Worm (Caenorhabditis elegans): Measurements from ENCODE around the gene T04C12.8.

The T04C12.8 gene

DNA sequence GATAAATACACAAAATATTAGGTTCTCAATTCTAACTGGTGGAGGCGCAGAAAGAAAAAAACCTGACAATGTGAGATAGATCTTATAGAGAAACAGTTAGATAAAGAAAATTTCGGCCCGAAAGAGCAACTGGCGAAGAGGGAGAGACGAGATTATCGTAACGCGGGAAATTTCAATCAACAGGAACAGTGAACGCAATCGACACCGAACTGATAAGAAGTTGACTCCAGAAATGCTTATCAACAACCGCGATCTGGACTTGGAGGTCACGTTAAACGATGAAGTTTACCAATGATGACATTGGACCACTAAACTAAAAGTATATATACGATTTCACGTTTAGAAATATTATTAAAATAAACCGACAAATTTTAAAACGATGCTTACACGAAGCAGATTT is 7.2 kb upstream of the T04C12.8 start:
- TF ChIP-seq ztf-23 (GFP tag; IDR thresholded peaks at IDR 0.05), result no peak
- TF ChIP-seq cog-1 (tag; optimal IDR thresholded peaks at IDR 0.05), result no peak
- no peak for TF ChIP-seq ref-1 (GFP tag; conservative IDR thresholded peaks at IDR 0.05)
- no peak for TF ChIP-seq tab-1 (GFP tag; IDR thresholded peaks at IDR 0.05)
- TF ChIP-seq T22C8.4 (GFP tag; IDR thresholded peaks at IDR 0.05), result no peak
- TF ChIP-seq ztf-29 (GFP tag; IDR thresholded peaks at IDR 0.05), result no peak
- TF ChIP-seq med-1 (GFP tag; optimal IDR thresholded peaks at IDR 0.05; ENCODE audit: insufficient read depth), result no peak
- TF ChIP-seq flt-1 (GFP tag; IDR thresholded peaks at IDR 0.05), result no peak

DNA sequence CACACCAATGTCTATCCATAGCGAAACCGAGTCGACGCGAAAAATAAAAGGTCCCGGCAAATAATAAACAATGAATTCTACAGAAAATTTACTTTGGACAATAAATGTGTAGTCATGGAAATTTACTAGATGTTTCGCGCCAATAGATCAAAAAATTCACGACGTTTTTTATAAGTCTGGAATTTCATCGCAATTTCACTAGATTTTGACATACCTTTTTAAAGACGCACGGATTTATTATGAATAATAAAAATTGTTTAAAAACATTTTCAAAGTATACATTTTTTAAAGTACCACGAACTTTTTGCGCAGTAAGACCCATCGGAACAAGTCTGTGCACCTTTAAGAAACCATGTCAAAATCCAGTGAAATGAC is 6.9 kb upstream of the T04C12.8 start:
- TF ChIP-seq T22C8.4 (GFP tag; IDR thresholded peaks at IDR 0.05), result no peak
- no peak for TF ChIP-seq klf-2 (GFP tag; conservative IDR thresholded peaks at IDR 0.05)
- no peak for TF ChIP-seq med-1 (GFP tag; optimal IDR thresholded peaks at IDR 0.05; ENCODE audit: insufficient read depth)
- no peak for TF ChIP-seq ref-1 (GFP tag; conservative IDR thresholded peaks at IDR 0.05)
- no peak for TF ChIP-seq cog-1 (tag; optimal IDR thresholded peaks at IDR 0.05)
- no peak for TF ChIP-seq ztf-29 (GFP tag; IDR thresholded peaks at IDR 0.05)
- TF ChIP-seq flt-1 (GFP tag; IDR thresholded peaks at IDR 0.05), result no peak
- no peak for TF ChIP-seq tab-1 (GFP tag; IDR thresholded peaks at IDR 0.05)
- no peak for TF ChIP-seq ztf-23 (GFP tag; IDR thresholded peaks at IDR 0.05)

DNA sequence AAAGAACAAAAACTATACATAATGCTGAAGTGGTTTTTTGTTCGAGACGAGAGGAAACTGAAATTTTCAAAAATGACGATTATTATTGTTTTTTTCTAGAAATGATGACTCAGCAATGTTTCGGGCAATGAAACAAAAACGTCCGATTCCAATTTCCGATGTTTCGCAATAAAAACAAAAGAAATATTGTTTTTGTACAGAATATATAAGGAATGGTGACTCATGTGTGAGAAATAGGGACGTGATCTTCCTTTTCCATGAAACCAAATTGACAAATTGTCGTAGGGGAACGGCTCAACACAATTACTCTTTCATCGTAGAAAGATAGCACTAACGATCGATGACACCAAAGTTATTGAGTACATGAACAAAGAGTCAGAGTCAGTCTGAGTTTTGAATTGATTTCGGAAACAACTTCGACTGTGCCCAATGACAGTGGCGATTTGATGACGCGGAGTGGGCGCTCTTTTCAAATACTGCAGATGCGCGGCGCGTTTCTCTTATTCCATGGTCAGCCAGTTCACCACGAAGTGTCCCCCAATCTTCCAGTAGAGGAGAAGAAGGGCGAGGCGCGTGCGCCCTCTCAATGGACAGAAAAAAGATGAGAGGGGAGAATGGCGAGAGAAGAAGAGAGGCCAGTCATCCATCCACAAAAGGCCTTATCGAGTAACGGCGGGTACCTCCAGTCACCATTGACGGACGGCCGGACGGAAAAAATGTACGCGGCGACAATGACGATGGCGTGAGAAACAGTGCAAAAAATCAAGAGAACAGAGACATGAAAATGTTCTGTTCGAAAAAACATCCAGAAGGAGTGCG is 6.3 kb upstream of the T04C12.8 start:
- TF ChIP-seq T22C8.4 (GFP tag; IDR thresholded peaks at IDR 0.05) (no peak), ztf-29 (GFP tag; IDR thresholded peaks at IDR 0.05) (no peak), klf-2 (GFP tag; conservative IDR thresholded peaks at IDR 0.05) (no peak), flt-1 (GFP tag; IDR thresholded peaks at IDR 0.05) (peak; percentile 48; the same call in 1 of the 2 replicates), ref-1 (GFP tag; conservative IDR thresholded peaks at IDR 0.05) (no peak)

DNA sequence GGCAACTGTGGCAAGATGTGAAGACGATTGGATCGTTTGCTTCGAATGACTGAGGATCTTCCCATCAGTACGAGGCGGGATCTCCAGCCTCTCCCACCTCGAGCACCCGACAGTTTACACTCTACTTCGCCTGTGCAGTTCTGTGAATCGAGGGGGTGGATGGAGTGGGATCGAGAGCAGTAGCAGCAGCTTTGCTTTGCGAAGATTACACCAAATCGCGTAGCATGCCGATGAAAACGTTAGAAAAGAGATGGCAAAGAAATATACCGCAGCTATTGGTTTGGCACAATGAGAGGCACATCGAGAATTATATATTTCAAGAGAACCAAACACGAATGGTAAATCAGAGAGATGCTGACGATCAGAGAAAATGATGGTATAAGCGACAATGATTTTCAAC is 5.3 kb upstream of the T04C12.8 start, which contains the start of gene act-3:
act-3 (minus strand) TSS at position 51 of the 400 bp plus-strand sequence.
- no peak for TF ChIP-seq tab-1 (GFP tag; IDR thresholded peaks at IDR 0.05)
- peak; percentile 35 for TF ChIP-seq cog-1 (tag; optimal IDR thresholded peaks at IDR 0.05)

DNA sequence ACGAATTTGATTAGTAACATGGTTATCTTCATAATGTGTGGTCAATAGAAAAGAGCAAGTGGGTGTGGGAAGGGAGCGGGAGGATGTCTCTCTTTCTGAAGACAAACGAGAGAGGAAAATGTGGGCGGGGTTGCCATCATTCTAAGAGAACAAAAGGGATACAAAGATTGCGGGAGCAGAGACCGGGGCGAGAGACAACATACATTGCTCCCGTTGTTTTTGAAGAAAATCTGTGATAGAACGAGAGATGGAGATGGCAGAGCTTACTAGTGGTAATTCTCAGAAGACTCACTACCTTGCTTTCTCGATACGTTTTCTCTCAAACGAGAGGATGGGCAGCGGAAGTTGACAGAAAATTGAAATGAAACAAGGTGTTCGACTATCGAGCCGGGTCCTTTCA is 4.2 kb upstream of the T04C12.8 start:
- TF ChIP-seq ztf-23 (GFP tag; IDR thresholded peaks at IDR 0.05) (no peak), T22C8.4 (GFP tag; IDR thresholded peaks at IDR 0.05) (no peak), tab-1 (GFP tag; IDR thresholded peaks at IDR 0.05) (no peak), flt-1 (GFP tag; IDR thresholded peaks at IDR 0.05) (no peak), cog-1 (tag; optimal IDR thresholded peaks at IDR 0.05) (no peak), ref-1 (GFP tag; conservative IDR thresholded peaks at IDR 0.05) (no peak), klf-2 (GFP tag; conservative IDR thresholded peaks at IDR 0.05) (no peak), med-1 (GFP tag; optimal IDR thresholded peaks at IDR 0.05; ENCODE audit: insufficient read depth) (no peak), ztf-29 (GFP tag; IDR thresholded peaks at IDR 0.05) (no peak)

DNA sequence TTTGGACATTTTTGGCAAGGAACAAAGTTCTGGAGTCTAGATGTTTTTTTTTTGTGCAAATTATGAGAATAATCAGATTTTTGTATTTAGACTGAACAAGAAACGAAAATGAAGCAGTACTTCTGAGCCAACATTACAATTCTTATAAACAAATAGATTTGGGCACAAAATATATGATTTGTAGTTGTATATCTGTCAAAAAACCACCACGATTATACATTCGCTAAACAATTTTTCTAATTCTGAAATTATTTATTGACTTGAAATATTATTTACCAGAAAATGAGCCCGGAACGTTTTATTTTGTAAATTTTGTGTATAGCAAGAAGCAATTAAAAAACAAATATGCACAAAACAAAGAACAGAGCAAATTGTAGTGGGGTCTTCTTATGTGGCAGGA is 2.3 kb upstream of the T04C12.8 start:
- no peak for TF ChIP-seq ref-1 (GFP tag; conservative IDR thresholded peaks at IDR 0.05)
- TF ChIP-seq klf-2 (GFP tag; conservative IDR thresholded peaks at IDR 0.05), result no peak
- TF ChIP-seq ztf-23 (GFP tag; IDR thresholded peaks at IDR 0.05), result no peak
- TF ChIP-seq med-1 (GFP tag; optimal IDR thresholded peaks at IDR 0.05; ENCODE audit: insufficient read depth), result no peak

DNA sequence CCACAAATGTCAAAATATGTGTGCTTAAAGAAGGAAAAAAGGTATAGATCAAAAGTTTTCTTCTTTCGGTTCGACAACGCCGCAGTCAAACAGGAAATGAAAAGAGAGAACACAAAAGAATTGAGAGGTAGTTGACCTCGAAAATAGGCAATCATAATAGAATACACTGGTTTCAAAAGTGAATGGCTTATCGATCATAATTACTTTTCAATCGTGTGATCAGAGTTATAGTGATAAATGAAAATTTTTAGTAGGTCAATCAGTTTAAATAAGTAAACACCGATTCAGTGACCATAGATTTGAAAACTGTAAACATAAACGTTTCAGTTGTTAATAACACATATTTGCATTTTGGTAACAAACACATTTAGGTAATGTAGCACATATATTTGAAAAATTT is 1.2 kb upstream of the T04C12.8 start:
- no peak for TF ChIP-seq ztf-23 (GFP tag; IDR thresholded peaks at IDR 0.05)
- no peak for TF ChIP-seq klf-2 (GFP tag; conservative IDR thresholded peaks at IDR 0.05)
- no peak for TF ChIP-seq med-1 (GFP tag; optimal IDR thresholded peaks at IDR 0.05; ENCODE audit: insufficient read depth)

DNA sequence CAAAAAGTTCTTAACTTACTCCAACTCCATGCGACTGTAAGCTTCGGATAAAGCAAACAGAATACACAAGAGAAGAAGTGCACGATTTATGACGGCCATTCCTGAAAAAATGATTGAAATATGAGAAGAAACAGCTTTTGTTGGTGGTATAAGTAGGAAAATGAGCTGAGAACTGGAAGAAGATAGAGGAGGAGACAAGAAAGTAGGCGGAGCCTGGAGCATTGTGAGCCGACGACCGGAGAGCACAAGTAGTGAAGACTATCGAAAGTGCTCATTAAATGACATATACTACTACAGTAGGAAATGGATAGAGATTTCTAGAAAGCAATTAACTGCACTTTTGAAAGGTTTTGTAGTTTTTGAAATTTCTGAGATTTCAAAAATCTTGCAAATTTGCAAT is 3.6 kb downstream of the T04C12.8 start, which contains the start of gene nlp-80:
nlp-80 (minus strand) TSS at position 101 of the 400 bp plus-strand sequence.
- TF ChIP-seq flt-1 (GFP tag; IDR thresholded peaks at IDR 0.05), result no peak
- no peak for TF ChIP-seq ztf-23 (GFP tag; IDR thresholded peaks at IDR 0.05)
- no peak for TF ChIP-seq ztf-29 (GFP tag; IDR thresholded peaks at IDR 0.05)
- no peak for TF ChIP-seq tab-1 (GFP tag; IDR thresholded peaks at IDR 0.05)
- TF ChIP-seq ref-1 (GFP tag; conservative IDR thresholded peaks at IDR 0.05), result no peak
- TF ChIP-seq klf-2 (GFP tag; conservative IDR thresholded peaks at IDR 0.05), result no peak
- no peak for TF ChIP-seq T22C8.4 (GFP tag; IDR thresholded peaks at IDR 0.05)
- TF ChIP-seq med-1 (GFP tag; optimal IDR thresholded peaks at IDR 0.05; ENCODE audit: insufficient read depth), result no peak
- TF ChIP-seq cog-1 (tag; optimal IDR thresholded peaks at IDR 0.05), result no peak

DNA sequence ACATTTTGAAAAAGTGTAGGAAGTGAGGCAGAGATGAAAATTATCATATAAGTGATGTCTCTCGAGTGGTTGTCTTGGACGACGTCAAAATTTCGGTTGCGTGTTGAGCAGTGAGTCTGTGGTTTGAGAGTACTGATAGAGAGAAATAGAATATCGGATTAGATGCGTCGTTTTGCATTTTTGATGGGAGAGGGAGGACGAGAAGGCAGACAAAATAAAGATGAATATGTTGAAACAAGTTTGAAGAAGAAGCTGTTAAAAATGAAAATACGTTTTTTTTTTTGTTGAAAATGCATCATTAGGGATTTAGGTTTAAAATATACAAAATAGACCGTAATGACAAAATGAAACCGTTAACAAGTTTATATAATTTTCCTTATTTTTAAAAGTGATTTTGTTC is 6.0 kb downstream of the T04C12.8 start, which contains the start of gene T04C12.9:
T04C12.9 (minus strand) TSS at position 101 of the 400 bp plus-strand sequence.
- no peak for TF ChIP-seq klf-2 (GFP tag; conservative IDR thresholded peaks at IDR 0.05)

DNA sequence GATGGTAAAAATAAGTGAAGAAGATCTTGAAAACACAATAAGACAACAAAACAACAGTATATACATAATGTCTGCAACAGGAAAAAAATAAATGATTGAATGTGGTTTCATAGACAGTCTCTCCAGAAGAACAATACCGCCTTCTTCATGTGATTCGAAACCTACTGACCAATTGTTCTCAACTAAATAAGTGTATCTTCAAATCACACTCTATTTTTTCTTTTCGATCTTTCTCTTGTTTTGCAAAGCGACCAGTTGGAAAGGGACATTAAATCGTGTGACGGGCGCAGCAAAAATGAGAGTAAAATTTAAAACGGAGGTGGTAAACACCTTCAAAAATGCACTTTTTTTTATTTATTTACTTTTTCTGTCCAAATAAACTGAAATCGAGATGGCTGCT is 7.3 kb downstream of the T04C12.8 start:
- no peak for TF ChIP-seq T22C8.4 (GFP tag; IDR thresholded peaks at IDR 0.05)

All from whole organism, midembryonic.